Fruit fly (Drosophila melanogaster) S2 (cell line): Measurements from ENCODE around the gene eIF4H2.

Experiments
- CG8478 ChIP-seq: fragments of >200 bp; optimal IDR thresholded peaks from 2 replicates; lab custom pipeline; 2018
- CTCF ChIP-seq, 2 experiments: fragments of >200 bp; optimal IDR thresholded peaks; 2 replicates each; lab custom pipeline; 2018

Gene eIF4H2

dm6 chr3R:30765306-30766033, 39.6 kb downstream of the eIF4H2 start, which contains the start of gene zfh1:
zfh1 (plus strand) TSS chr3R:30765926.
- no peak for TF ChIP-seq CG8478
- no peak for TF ChIP-seq CTCF (optimal IDR thresholded peaks at IDR 0.05; lab: Kevin White, UChicago)

DNA sequence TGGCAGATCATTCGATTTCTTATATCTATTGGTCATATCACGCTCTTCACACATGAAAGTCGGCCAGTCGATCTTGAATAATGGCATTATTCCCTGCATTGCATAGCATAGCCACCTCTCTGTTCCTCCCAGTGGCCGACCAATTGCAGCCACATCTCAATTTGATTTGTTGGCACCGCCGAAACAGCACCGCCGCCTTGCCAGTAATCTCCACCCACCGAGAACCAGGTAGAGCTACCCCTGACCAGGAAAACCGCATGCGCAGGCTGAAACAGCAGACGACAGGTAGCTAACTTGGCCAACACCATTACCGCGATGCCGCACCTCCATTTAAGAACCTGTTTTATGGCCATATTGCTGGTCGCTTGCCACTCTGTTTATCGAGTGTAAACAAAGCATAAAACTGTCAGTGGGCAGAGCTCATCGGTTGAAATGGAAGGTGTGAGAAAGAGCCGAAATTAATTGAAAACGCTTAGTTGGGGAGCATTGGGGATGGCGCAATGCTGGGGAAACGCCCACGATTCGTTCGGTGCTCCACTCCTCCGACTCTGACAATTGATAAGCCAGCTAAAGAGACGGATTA, 41.1 kb downstream of the eIF4H2 start:
- TF ChIP-seq CG8478 (no peak), CTCF (optimal IDR thresholded peaks at IDR 0.05; lab: Kevin White, UChicago) (no peak)

DNA sequence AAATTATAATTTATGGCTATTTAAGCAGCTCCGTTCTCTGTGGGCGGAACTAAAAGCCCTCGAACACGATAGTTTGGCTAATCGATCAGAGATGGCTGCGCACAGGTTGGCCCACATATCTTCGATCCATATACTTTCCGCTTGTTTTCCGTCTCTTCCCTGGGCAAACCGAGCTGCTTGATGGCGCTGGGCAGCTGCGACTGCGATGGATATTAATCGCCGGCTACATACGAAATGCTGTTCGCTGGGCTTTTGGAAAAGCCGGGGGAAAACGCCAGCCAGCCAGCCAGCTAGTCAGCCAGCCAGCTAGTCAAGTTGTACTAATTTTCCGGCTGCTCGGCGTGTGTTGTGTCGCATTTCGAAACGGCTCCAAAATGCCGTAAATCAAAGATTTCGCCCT, 41.7 kb downstream of the eIF4H2 start:
- no peak for TF ChIP-seq CG8478

dm6 chr3R:30770069-30770633, 44.3 kb downstream of the eIF4H2 start:
- TF ChIP-seq CTCF (optimal IDR thresholded peaks at IDR 0.05; lab: Kevin White, UChicago) (no peak), CG8478 (no peak)

DNA sequence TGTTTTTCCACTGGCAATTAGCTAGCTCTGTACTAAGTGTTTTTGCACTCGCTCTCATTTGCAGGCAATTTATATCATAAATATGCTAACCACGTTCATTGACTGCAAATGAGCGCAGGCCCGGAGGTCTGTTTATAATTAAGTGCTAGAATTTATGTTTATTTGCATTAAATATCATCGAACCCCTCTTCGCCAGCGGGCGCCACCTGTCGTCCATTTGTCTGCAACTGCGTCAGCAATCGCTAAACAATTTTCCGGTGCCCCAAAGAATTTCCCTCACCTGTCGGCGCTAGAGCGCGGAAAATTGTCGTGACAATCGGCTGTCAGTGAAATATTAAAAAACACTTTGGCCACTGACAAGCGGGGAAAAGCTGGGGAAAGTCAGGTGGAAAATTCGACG, 44.8 kb downstream of the eIF4H2 start:
- TF ChIP-seq CTCF (optimal IDR thresholded peaks at IDR 0.05; lab: Kevin White, UChicago): peak; percentile 71 to 74
- no peak for TF ChIP-seq CG8478

- TF ChIP-seq CG8478 (no peak), CTCF (optimal IDR thresholded peaks at IDR 0.05; lab: Kevin White, UChicago) (no peak)
Measured at dm6 chr3R:30772779-30773546, 47.1 kb downstream of the eIF4H2 start.

DNA sequence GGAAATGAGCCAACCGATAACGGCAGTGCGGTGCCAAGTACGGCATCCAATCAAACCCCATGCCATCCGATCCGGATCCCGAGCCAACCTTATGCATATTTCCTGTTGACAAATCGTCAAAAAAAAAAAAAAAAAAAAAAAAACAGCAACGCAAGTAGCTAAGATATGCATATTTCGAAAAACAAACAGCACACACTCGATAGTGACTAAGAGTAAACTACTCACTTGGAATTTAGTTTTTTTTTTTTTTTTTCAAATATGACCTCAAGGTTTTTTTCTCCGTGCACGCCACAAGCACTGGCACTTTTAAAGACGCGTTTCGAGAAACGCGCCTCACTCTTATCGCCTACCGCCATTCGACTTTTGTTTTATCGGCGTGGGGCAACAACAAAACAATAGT, 49.4 kb downstream of the eIF4H2 start:
- TF ChIP-seq CTCF (optimal IDR thresholded peaks at IDR 0.05; lab: Kevin White, UChicago) (no peak), CG8478 (no peak)

DNA sequence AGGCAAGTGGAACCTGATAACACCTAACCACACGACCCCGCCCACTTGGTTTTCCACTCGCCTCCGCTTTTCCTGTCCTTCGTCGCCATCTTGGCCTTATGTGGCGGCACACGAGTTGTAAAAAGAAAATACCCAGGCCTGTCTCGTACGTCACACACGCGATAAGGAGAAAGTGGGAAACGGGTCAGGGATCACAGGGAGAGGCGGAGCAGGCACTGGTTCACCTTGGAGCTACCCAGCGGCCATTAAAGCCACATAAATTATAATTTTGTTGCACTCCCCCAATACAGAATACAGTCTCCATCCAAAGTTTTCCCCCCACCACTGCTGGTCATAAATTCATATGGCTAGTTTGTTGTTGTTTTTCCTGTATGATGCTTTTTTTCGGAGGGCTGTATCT, 50.0 kb downstream of the eIF4H2 start:
- TF ChIP-seq CG8478 (no peak), CTCF (optimal IDR thresholded peaks at IDR 0.05; lab: Kevin White, UChicago) (no peak)
